Fruit fly (Drosophila melanogaster) whole organism, embryonic: ENCODE data around the gene CG11699.

Experiments used
- ATbp ChIP-seq: fragments of 200-800 bp; sonication (Bioruptor generic); optimal IDR thresholded peaks from 2 replicates; lab custom pipeline; 2017; ENCODE audit warnings: missing biosample characterization, mild to moderate bottlenecking, missing genetic modification characterization, missing genetic modification reagents
- Aef1 ChIP-seq: fragments of 200-800 bp; sonication (Bioruptor generic); IDR thresholded peaks from 3 replicates; pipeline ENCODE4 v1.3.6; 2022; ENCODE audit warnings: missing biosample characterization, missing genetic modification characterization
- Atf3 ChIP-seq: fragments of 200-800 bp; sonication (Bioruptor generic); optimal IDR thresholded peaks from 3 replicates; lab custom pipeline; 2016; ENCODE audit warnings: missing biosample characterization, missing genetic modification characterization
- Awh ChIP-seq: fragments of 200-800 bp; sonication (Bioruptor generic); IDR thresholded peaks from 2 replicates; pipeline ENCODE4, ENCODE4 v1.3.6; 2022; ENCODE audit warnings: missing biosample characterization, missing genetic modification characterization
- B-H1 ChIP-seq: fragments of 200-800 bp; sonication (Bioruptor generic); IDR thresholded peaks from 3 replicates; pipeline ENCODE4 v1.3.6; 2022; ENCODE audit warnings: missing biosample characterization, missing genetic modification characterization
- CG11247 ChIP-seq: fragments of 200-800 bp; sonication (Bioruptor generic); IDR thresholded peaks from 2 replicates; pipeline ENCODE4 v1.3.6; 2022; ENCODE audit warnings: missing biosample characterization, missing genetic modification characterization
- CG11560 ChIP-seq: fragments of 200-800 bp; sonication (Bioruptor generic); IDR thresholded peaks from 3 replicates; pipeline ENCODE4 v1.3.6; 2022; ENCODE audit warnings: missing biosample characterization, missing genetic modification characterization
- CG11723 ChIP-seq: fragments of 200-800 bp; sonication (Bioruptor generic); optimal IDR thresholded peaks from 2 replicates; lab custom pipeline; 2017; ENCODE audit warnings: missing biosample characterization, mild to moderate bottlenecking, missing genetic modification characterization
- CG15479 ChIP-seq: fragments of 200-800 bp; sonication (Bioruptor generic); optimal IDR thresholded peaks from 3 replicates; lab custom pipeline; 2019; ENCODE audit warnings: missing biosample characterization, mild to moderate bottlenecking, missing genetic modification characterization, moderate library complexity
- CG16815 ChIP-seq: fragments of 200-800 bp; sonication (Bioruptor generic); optimal IDR thresholded peaks from 3 replicates; lab custom pipeline; 2017; ENCODE audit warnings: missing biosample characterization, mild to moderate bottlenecking, missing genetic modification characterization
- CG16863 ChIP-seq: fragments of 200-800 bp; sonication (Bioruptor generic); optimal IDR thresholded peaks from 3 replicates; lab custom pipeline; 2016; ENCODE audit warnings: missing biosample characterization, missing genetic modification characterization
- CG17186 ChIP-seq: fragments of 200-800 bp; sonication (Bioruptor generic); optimal IDR thresholded peaks from 3 replicates; lab custom pipeline; 2017; ENCODE audit warnings: missing biosample characterization, missing genetic modification reagents, missing genetic modification characterization
- CG17829 ChIP-seq: fragments of 200-800 bp; optimal IDR thresholded peaks from 2 replicates; lab custom pipeline; 2019; ENCODE audit warnings: missing biosample characterization, mild to moderate bottlenecking, missing genetic modification characterization, moderate library complexity
- CG18011 ChIP-seq: fragments of 200-800 bp; sonication (Bioruptor generic); optimal IDR thresholded peaks from 2 replicates; lab custom pipeline; 2017; ENCODE audit warnings: missing biosample characterization, missing genetic modification characterization, mild to moderate bottlenecking, moderate library complexity, missing genotype
- CG2712 ChIP-seq: fragments of 200-800 bp; optimal IDR thresholded peaks from 3 replicates; lab custom pipeline; 2019; ENCODE audit warnings: missing biosample characterization, mild to moderate bottlenecking, missing genetic modification characterization, moderate library complexity
- CG31388 ChIP-seq: fragments of 200-800 bp; sonication (Bioruptor generic); optimal IDR thresholded peaks from 2 replicates; lab custom pipeline; 2016; ENCODE audit warnings: missing biosample characterization, missing genetic modification characterization
- CG31441 ChIP-seq: fragments of 200-800 bp; sonication (Bioruptor generic); IDR thresholded peaks from 2 replicates; pipeline ENCODE4 v1.3.6; 2022; ENCODE audit warnings: missing biosample characterization, missing genetic modification characterization
- CG3281 ChIP-seq: fragments of 200-800 bp; sonication (Bioruptor generic); optimal IDR thresholded peaks from 3 replicates; lab custom pipeline; 2017; ENCODE audit warnings: missing biosample characterization, mild to moderate bottlenecking, missing genetic modification characterization
- CG34376 ChIP-seq: fragments of 200-800 bp; sonication (Bioruptor generic); optimal IDR thresholded peaks from 2 replicates; lab custom pipeline; 2018; ENCODE audit warnings: missing biosample characterization, mild to moderate bottlenecking, missing genetic modification characterization
- CG34422 ChIP-seq: fragments of 200-800 bp; sonication (Bioruptor generic); IDR thresholded peaks from 3 replicates; pipeline ENCODE4 v1.3.6; 2022; ENCODE audit warnings: missing biosample characterization, missing genetic modification characterization
- CG4328 ChIP-seq: fragments of 200-800 bp; sonication (Bioruptor generic); optimal IDR thresholded peaks from 3 replicates; lab custom pipeline; 2017; ENCODE audit warnings: missing biosample characterization, missing genetic modification reagents, missing genetic modification characterization
- CG4820 ChIP-seq: fragments of 200-800 bp; sonication (Bioruptor generic); optimal IDR thresholded peaks from 3 replicates; lab custom pipeline; 2016; ENCODE audit warnings: missing biosample characterization, missing genetic modification characterization
- CG6683 ChIP-seq: fragments of 200-800 bp; sonication (Bioruptor generic); optimal IDR thresholded peaks from 2 replicates; lab custom pipeline; 2017; ENCODE audit warnings: missing biosample characterization, mild to moderate bottlenecking, missing genetic modification characterization, missing genetic modification reagents
- CG6765 ChIP-seq: fragments of 200-800 bp; sonication (Bioruptor generic); optimal IDR thresholded peaks from 3 replicates; lab custom pipeline; 2017; ENCODE audit warnings: missing biosample characterization, mild to moderate bottlenecking, missing genetic modification characterization
- CG8944 ChIP-seq: fragments of 200-800 bp; sonication (Bioruptor generic); optimal IDR thresholded peaks from 3 replicates; lab custom pipeline; 2016; ENCODE audit warnings: missing biosample characterization, missing genetic modification characterization
- E2f1 ChIP-seq: fragments of 200-800 bp; sonication (Bioruptor generic); IDR thresholded peaks from 2 replicates; pipeline ENCODE4 v1.3.6; 2022; ENCODE audit warnings: missing biosample characterization, missing genetic modification characterization
- HmgZ ChIP-seq: fragments of 200-800 bp; sonication (Bioruptor generic); optimal IDR thresholded peaks from 2 replicates; lab custom pipeline; 2018; ENCODE audit warnings: missing biosample characterization, mild to moderate bottlenecking, missing genetic modification characterization
- PHDP ChIP-seq: fragments of 200-800 bp; sonication (Bioruptor generic); optimal IDR thresholded peaks from 3 replicates; lab custom pipeline; 2018; ENCODE audit warnings: missing biosample characterization, mild to moderate bottlenecking, missing genetic modification characterization, moderate library complexity
- Xrp1 ChIP-seq: fragments of 200-800 bp; sonication (Bioruptor generic); IDR thresholded peaks from 2 replicates; pipeline ENCODE4 v1.3.6; 2022; ENCODE audit warnings: missing biosample characterization, missing genetic modification characterization
- ab ChIP-seq: fragments of 200-800 bp; sonication (Bioruptor generic); optimal IDR thresholded peaks from 2 replicates; lab custom pipeline; 2016; ENCODE audit warnings: missing biosample characterization, missing genetic modification characterization
- aop ChIP-seq: fragments of 200-800 bp; sonication (Bioruptor generic); IDR thresholded peaks from 2 replicates; pipeline ENCODE4 v1.3.6; 2022; ENCODE audit warnings: missing biosample characterization, missing genetic modification characterization
- ase ChIP-seq: fragments of 200-800 bp; sonication (Bioruptor generic); IDR thresholded peaks from 3 replicates; pipeline ENCODE4 v1.3.6; 2022; ENCODE audit warnings: missing biosample characterization, missing genetic modification characterization
- bsh ChIP-seq, 2 experiments: fragments of 200-800 bp; sonication (Bioruptor generic); optimal IDR thresholded peaks; 2 replicates each; lab custom pipeline; 2017 to 2018; ENCODE audit warnings: mild to moderate bottlenecking in 2 of 2, missing biosample characterization in 2 of 2, missing genetic modification characterization in 2 of 2, moderate library complexity in 1 of 2
- chinmo ChIP-seq: fragments of 200-800 bp; sonication (Bioruptor generic); IDR thresholded peaks from 4 replicates; pipeline ENCODE4 v1.3.6; 2022; ENCODE audit warnings: missing biosample characterization, missing genetic modification characterization; ENCODE audit not compliant: partially characterized antibody
- crp ChIP-seq, 2 experiments: fragments of 200-800 bp; sonication (Bioruptor generic); optimal IDR thresholded peaks; 2 replicates in 1 of 2; 3 replicates in 1 of 2; lab custom pipeline; 2017; ENCODE audit warnings: missing biosample characterization in 2 of 2, missing genetic modification characterization in 2 of 2, mild to moderate bottlenecking in 1 of 2, moderate library complexity in 1 of 2
- danr ChIP-seq: fragments of 200-800 bp; sonication (Bioruptor generic); IDR thresholded peaks from 2 replicates; pipeline ENCODE4 v1.3.6; 2022; ENCODE audit warnings: missing biosample characterization, missing genetic modification characterization
- dmrt11E ChIP-seq: fragments of 200-800 bp; sonication (Bioruptor generic); optimal IDR thresholded peaks from 3 replicates; lab custom pipeline; 2018; ENCODE audit warnings: missing biosample characterization, mild to moderate bottlenecking, missing genetic modification characterization, moderate library complexity
- eve ChIP-seq, 2 experiments: fragments of >200 bp; optimal IDR thresholded peaks; 2 replicates each; lab custom pipeline; 2017; ENCODE audit warnings: missing biosample characterization in 2 of 2, missing genetic modification characterization in 2 of 2
- ftz-f1 ChIP-seq: fragments of 200-800 bp; sonication (Bioruptor generic); optimal IDR thresholded peaks from 2 replicates; lab custom pipeline; 2016; ENCODE audit warnings: missing biosample characterization, missing genetic modification characterization
- hth ChIP-seq: fragments of >200 bp; optimal IDR thresholded peaks from 2 replicates; lab custom pipeline; 2017; ENCODE audit warnings: inconsistent platforms
- maf-S ChIP-seq: fragments of 200-800 bp; sonication (Bioruptor generic); optimal IDR thresholded peaks from 2 replicates; lab custom pipeline; 2016; ENCODE audit warnings: missing biosample characterization, missing genetic modification characterization
- otp ChIP-seq: fragments of 200-800 bp; sonication (Bioruptor generic); IDR thresholded peaks from 3 replicates; pipeline ENCODE4, ENCODE4 v1.3.6; 2022; ENCODE audit warnings: missing biosample characterization, missing genetic modification characterization
- pb ChIP-seq: fragments of 200-800 bp; sonication (Bioruptor generic); optimal IDR thresholded peaks from 3 replicates; lab custom pipeline; 2016; ENCODE audit warnings: missing biosample characterization, missing genetic modification characterization
- rib ChIP-seq: fragments of 200-800 bp; sonication (Bioruptor generic); IDR thresholded peaks from 2 replicates; pipeline ENCODE4 v1.3.6; 2022; ENCODE audit warnings: missing biosample characterization, missing genetic modification characterization
- sd ChIP-seq: fragments of 200-800 bp; sonication (Bioruptor generic); optimal IDR thresholded peaks from 3 replicates; lab custom pipeline; 2018; ENCODE audit warnings: missing biosample characterization, mild to moderate bottlenecking, missing genetic modification characterization, moderate library complexity
- stwl ChIP-seq: fragments of 200-800 bp; sonication (Bioruptor generic); optimal IDR thresholded peaks from 3 replicates; lab custom pipeline; 2018; ENCODE audit warnings: missing biosample characterization, mild to moderate bottlenecking, missing genetic modification characterization, moderate library complexity
- vnd ChIP-seq: fragments of 200-800 bp; sonication (Bioruptor generic); IDR thresholded peaks from 3 replicates; pipeline ENCODE4 v1.3.6; 2022; ENCODE audit warnings: missing biosample characterization, missing genetic modification characterization; ENCODE audit not compliant: partially characterized antibody
- wek ChIP-seq: fragments of 200-800 bp; sonication (Bioruptor generic); optimal IDR thresholded peaks from 3 replicates; lab custom pipeline; 2018; ENCODE audit warnings: missing biosample characterization, mild to moderate bottlenecking, missing genetic modification characterization, moderate library complexity

Gene CG11699

DNA sequence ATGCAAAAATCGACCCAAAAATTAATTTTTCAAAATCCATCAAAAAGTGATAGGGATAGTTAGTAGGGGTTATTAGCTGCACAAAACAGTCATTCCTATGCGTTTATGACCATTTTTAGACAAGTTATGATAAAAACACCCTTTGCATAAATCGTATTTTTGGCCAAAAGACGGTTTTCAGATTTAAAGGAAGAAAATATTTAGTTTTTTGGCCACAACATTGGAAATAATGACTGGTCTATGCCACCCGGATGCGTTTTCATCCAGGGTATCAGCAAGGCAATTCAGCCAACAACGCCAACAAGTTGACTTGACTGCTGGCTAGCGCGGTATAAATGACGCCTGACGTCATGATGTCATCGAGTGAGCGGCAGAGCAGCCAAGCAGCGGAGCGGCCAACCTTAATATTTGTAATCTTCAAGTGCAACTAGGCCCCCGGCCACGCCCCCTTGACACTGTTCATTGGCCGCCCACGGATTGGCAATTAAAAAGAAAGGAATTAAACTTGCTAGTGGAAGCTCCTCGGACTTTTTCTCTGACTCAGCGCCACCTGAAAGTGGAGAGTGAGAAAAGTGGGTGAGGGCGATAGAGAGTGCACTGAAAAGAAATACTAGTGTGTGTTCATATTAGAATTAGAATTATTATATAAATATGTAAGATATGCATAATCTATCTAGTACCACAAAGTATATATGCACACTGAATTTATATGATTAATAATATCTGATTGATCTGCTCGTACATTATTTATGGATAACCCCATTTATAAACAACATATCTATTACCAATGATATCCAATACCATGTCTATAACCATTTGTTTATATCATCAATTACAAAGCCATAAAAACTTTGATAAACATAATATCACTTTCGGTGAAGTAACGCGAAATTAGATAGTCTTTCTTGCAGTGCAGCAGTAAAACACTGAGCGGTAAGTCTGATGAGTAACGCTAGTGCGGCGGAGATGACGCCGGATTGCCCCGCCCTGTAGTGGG, 10.4 kb upstream of the CG11699 start:
- TF ChIP-seq Aef1 (GFP tag; lab: Robert Waterston, UW) (peak; percentile 39), eve (GFP tag; optimal IDR thresholded peaks at IDR 0.05; lab: Kevin White, UChicago) (no peak), CG6683 (GFP tag; lab: Kevin White, UChicago) (peak; percentile 80), Atf3 (GFP tag; lab: Kevin White, UChicago) (no peak), CG8944 (GFP tag; lab: Kevin White, UChicago) (peak; percentile 36), CG3281 (GFP tag; lab: Kevin White, UChicago) (peak; percentile 91), ATbp (GFP tag; lab: Kevin White, UChicago) (peak; percentile 84), CG34376 (GFP tag; lab: Kevin White, UChicago) (peak; percentile 74), Xrp1 (GFP tag; lab: Robert Waterston, UW) (peak; percentile 64; the same call in 1 of the 2 replicates), Awh (GFP tag; lab: Robert Waterston, UW) (peak; percentile 56; the same call in 1 of the 2 replicates), CG17829 (peak; percentile 87), danr (GFP tag; lab: Robert Waterston, UW) (peak; percentile 55; the same call in 1 of the 2 replicates), dmrt11E (peak; percentile 23), sd (tag; lab: Kevin White, UChicago) (peak; percentile 61), E2f1 (GFP tag; lab: Robert Waterston, UW) (peak; percentile 42), CG15479 (GFP tag; lab: Kevin White, UChicago) (no peak), CG11723 (GFP tag; lab: Kevin White, UChicago) (peak; percentile 79), CG11560 (tag; lab: Robert Waterston, UW) (0 out of 3 replicates have a peak, but pooled peaks have one; percentile 29), pb (GFP tag; lab: Kevin White, UChicago) (no peak), aop (no peak), CG18011 (GFP tag; lab: Kevin White, UChicago) (peak; percentile 57), wek (GFP tag; lab: Kevin White, UChicago) (peak; percentile 23), PHDP (tag; lab: Kevin White, UChicago) (peak; percentile 87), stwl (tag; lab: Kevin White, UChicago) (no peak), CG16863 (GFP tag; lab: Kevin White, UChicago) (no peak), B-H1 (no peak), hth (lab: Kevin White, UChicago) (no peak), ab (GFP tag; lab: Kevin White, UChicago) (no peak), CG4820 (GFP tag; lab: Kevin White, UChicago) (peak; percentile 74), CG34422 (GFP tag; lab: Robert Waterston, UW) (peak; percentile 49), CG4328 (peak; percentile 85), ftz-f1 (GFP tag; lab: Kevin White, UChicago) (no peak), CG17186 (GFP tag; lab: Kevin White, UChicago) (no peak), ase (GFP tag; lab: Robert Waterston, UW) (no peak), crp (GFP tag; optimal IDR thresholded peaks at IDR 0.05; lab: Kevin White, UChicago) (peak in 1 of 2 experiments; percentile 34), rib (no peak), HmgZ (peak; percentile 53), chinmo (GFP tag; lab: Robert Waterston, UW) (peak; percentile 87; the same call in 3 of the 4 replicates), otp (GFP tag; lab: Robert Waterston, UW) (no peak), CG31388 (GFP tag; lab: Kevin White, UChicago) (peak; percentile 47), CG16815 (GFP tag; lab: Kevin White, UChicago) (peak; percentile 57), vnd (GFP tag; lab: Robert Waterston, UW) (no peak), CG6765 (peak; percentile 82), bsh (GFP tag; optimal IDR thresholded peaks at IDR 0.05; lab: Kevin White, UChicago) (peak; percentile 63 to 74), maf-S (GFP tag; lab: Kevin White, UChicago) (no peak), CG31441 (GFP tag; lab: Robert Waterston, UW) (peak; percentile 92), CG11247 (GFP tag; lab: Robert Waterston, UW) (peak; percentile 11; the same call in 1 of the 2 replicates), CG2712 (peak; percentile 85)
